Worm (Caenorhabditis elegans): Measurements from ENCODE around the gene K08D10.10.

DNA sequence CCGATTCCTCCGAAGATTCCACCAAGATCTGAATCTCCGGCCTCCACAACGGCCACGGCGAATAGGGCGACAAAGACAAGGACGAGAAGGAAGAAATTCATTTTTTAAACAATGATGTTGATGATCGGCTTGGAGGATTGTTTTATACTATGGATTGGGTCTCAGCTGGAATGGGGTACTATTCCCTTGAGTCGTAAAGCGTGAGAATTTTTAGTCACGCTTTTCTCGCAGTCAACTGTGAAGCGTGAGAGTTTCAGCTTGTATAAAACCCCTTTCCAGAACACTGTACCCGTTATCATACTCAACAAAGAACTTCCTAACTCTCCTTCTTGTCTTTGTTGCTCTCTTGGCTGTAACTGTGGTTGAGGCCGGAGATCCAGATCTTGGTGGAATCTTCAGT lies 37.5 kb upstream of the K08D10.10 start, which contains the start of gene F49F1.15:
- TF ChIP-seq ceh-13 (GFP tag; optimal IDR thresholded peaks at IDR 0.05) (no peak), flt-1 (GFP tag; IDR thresholded peaks at IDR 0.05) (no peak), ceh-36 (tag; optimal IDR thresholded peaks at IDR 0.05) (no peak), hmg-4 (GFP tag; optimal IDR thresholded peaks at IDR 0.05) (no peak), tbx-37 (GFP tag; conservative IDR thresholded peaks at IDR 0.05) (no peak), hnd-1 (tag; optimal IDR thresholded peaks at IDR 0.05) (no peak), ama-1 (optimal IDR thresholded peaks at IDR 0.05) (no peak), hmbx-1 (tag; optimal IDR thresholded peaks at IDR 0.05) (no peak), pes-1 (GFP tag; IDR thresholded peaks at IDR 0.05) (no peak), aly-1 (tag; optimal IDR thresholded peaks at IDR 0.05) (no peak)

Measured in whole organism, early embryonic.